Fruit fly (Drosophila melanogaster): ENCODE results near the gene alt.
A peak's percentile ranks its signal among the peaks of the same experiment; 100 is the strongest.

alt gene

dm6 chr3R:17705899-17706831 is 23.9 kb upstream of the alt start (continued):
- TF ChIP-seq nom (GFP tag; optimal IDR thresholded peaks at IDR 0.05) (peak; percentile 40), crc (GFP tag; optimal IDR thresholded peaks at IDR 0.05) (no peak), exex (tag; optimal IDR thresholded peaks at IDR 0.05) (peak; percentile 24), CG5953 (GFP tag; IDR thresholded peaks at IDR 0.05) (peak; percentile 9; the same call in 1 of the 2 replicates), Stat92E (GFP tag; optimal IDR thresholded peaks at IDR 0.05) (peak in 1 of 3 experiments; percentile 32), CG3065 (GFP tag; optimal IDR thresholded peaks at IDR 0.05) (no peak), ERR (GFP tag; optimal IDR thresholded peaks at IDR 0.05) (peak; percentile 45), z (GFP tag; IDR thresholded peaks at IDR 0.05) (peak; percentile 48; the same call in 1 of the 3 replicates), scrt (GFP tag; optimal IDR thresholded peaks at IDR 0.05) (no peak), lbe (GFP tag; optimal IDR thresholded peaks at IDR 0.05) (peak; percentile 9), CG8281 (tag; optimal IDR thresholded peaks at IDR 0.05) (no peak), CG17328 (GFP tag; IDR thresholded peaks at IDR 0.05) (no peak), odd (GFP tag; optimal IDR thresholded peaks at IDR 0.05) (no peak), caup (GFP tag; optimal IDR thresholded peaks at IDR 0.05; ENCODE audit: severe bottlenecking) (no peak), CG4360 (GFP tag; IDR thresholded peaks at IDR 0.05) (peak; percentile 38; the same call in 1 of the 2 replicates), CG17361 (GFP tag; IDR thresholded peaks at IDR 0.05) (no peak), kni (GFP tag; optimal IDR thresholded peaks at IDR 0.05) (no peak), CG32532 (GFP tag; IDR thresholded peaks at IDR 0.05) (0 out of 2 replicates have a peak, but pooled peaks have one; percentile 21), CG12391 (tag; optimal IDR thresholded peaks at IDR 0.05) (no peak), Dref (GFP tag; IDR thresholded peaks at IDR 0.05) (no peak), CG10979 (tag; optimal IDR thresholded peaks at IDR 0.05) (no peak), kah (GFP tag; optimal IDR thresholded peaks at IDR 0.05) (no peak), CG17186 (GFP tag; optimal IDR thresholded peaks at IDR 0.05) (no peak), chinmo (GFP tag; IDR thresholded peaks at IDR 0.05; ENCODE audit: partially characterized antibody) (peak; percentile 54; the same call in 1 of the 4 replicates), CG17385 (GFP tag; optimal IDR thresholded peaks at IDR 0.05) (peak; percentile 37), CG15696 (tag; optimal IDR thresholded peaks at IDR 0.05) (peak; percentile 19), gem (tag; optimal IDR thresholded peaks at IDR 0.05) (no peak), CG5180 (GFP tag; optimal IDR thresholded peaks at IDR 0.05) (no peak), Deaf1 (tag; optimal IDR thresholded peaks at IDR 0.05) (peak; percentile 34), MTF-1 (GFP tag; optimal IDR thresholded peaks at IDR 0.05; ENCODE audit: borderline replicate concordance) (no peak)

- TF ChIP-seq oc (tag; optimal IDR thresholded peaks at IDR 0.05) (peak; percentile 85), CG42726 (GFP tag; IDR thresholded peaks at IDR 0.05; ENCODE audit: partially characterized antibody) (no peak), ssp (GFP tag; IDR thresholded peaks at IDR 0.05) (no peak)
Observed at dm6 chr3R:17705140-17705539, 22.8 kb upstream of the alt start.

- TF ChIP-seq ab (GFP tag; optimal IDR thresholded peaks at IDR 0.05) (no peak), crc (GFP tag; optimal IDR thresholded peaks at IDR 0.05) (no peak), CG14860 (GFP tag; IDR thresholded peaks at IDR 0.05; ENCODE audit: partially characterized antibody) (no peak), hkb (optimal IDR thresholded peaks at IDR 0.05) (no peak), hkb (GFP tag; IDR thresholded peaks at IDR 0.05) (no peak), lov (optimal IDR thresholded peaks at IDR 0.05) (no peak), lov (GFP tag; IDR thresholded peaks at IDR 0.05) (no peak), CG30431 (GFP tag; optimal IDR thresholded peaks at IDR 0.05) (no peak), CG10321 (GFP tag; IDR thresholded peaks at IDR 0.05) (no peak), Adf1 (GFP tag; IDR thresholded peaks at IDR 0.05) (peak; percentile 3; the same call in 1 of the 2 replicates), Atf3 (GFP tag; optimal IDR thresholded peaks at IDR 0.05) (no peak), toy (GFP tag; IDR thresholded peaks at IDR 0.05) (no peak), Tbp (GFP tag; optimal IDR thresholded peaks at IDR 0.05) (no peak), crol (GFP tag; IDR thresholded peaks at IDR 0.05) (peak; percentile 73; the same call in 1 of the 2 replicates), vfl (GFP tag; optimal IDR thresholded peaks at IDR 0.05) (no peak), corto (GFP tag; optimal IDR thresholded peaks at IDR 0.05) (no peak)
Observed at dm6 chr3R:17704538-17704854, 22.2 kb upstream of the alt start.
